Worm (Caenorhabditis elegans) whole organism, midembryonic: ENCODE results near the gene F11C7.6.

Experiments
- T22C8.4 ChIP-seq: fragments of 200-800 bp; sonication (Bioruptor generic); IDR thresholded peaks from 2 replicates; pipeline ENCODE4 v1.3.6; 2022; ENCODE audit warnings: missing genetic modification characterization, missing compliant biosample characterization
- cog-1 ChIP-seq: sonication (generic microtip); optimal IDR thresholded peaks from 2 replicates; lab custom pipeline; 2016; ENCODE audit warnings: missing genetic modification characterization, missing compliant biosample characterization
- flt-1 ChIP-seq: fragments of 200-800 bp; sonication (Bioruptor generic); IDR thresholded peaks from 2 replicates; pipeline ENCODE4 v1.3.6; 2022; ENCODE audit warnings: missing genetic modification characterization, missing compliant biosample characterization
- klf-2 ChIP-seq: fragments of 200-800 bp; sonication (Bioruptor generic); conservative IDR thresholded peaks from 2 replicates; pipeline ENCODE4 v1.3.6; 2022; ENCODE audit warnings: missing genetic modification reagents, missing genetic modification characterization, missing compliant biosample characterization
- med-1 ChIP-seq: sonication (generic microtip); optimal IDR thresholded peaks from 2 replicates; lab custom pipeline; 2017; ENCODE audit warnings: missing genetic modification characterization, mild to moderate bottlenecking, missing compliant biosample characterization, antibody characterized with exemption, missing genetic modification reagents; ENCODE audit not compliant: insufficient read depth
- ref-1 ChIP-seq: fragments of 200-800 bp; sonication (Bioruptor generic); conservative IDR thresholded peaks from 2 replicates; pipeline ENCODE4 v1.3.6; 2022; ENCODE audit warnings: missing genetic modification reagents, missing genetic modification characterization, missing compliant biosample characterization
- tab-1 ChIP-seq: fragments of 200-800 bp; sonication (Bioruptor generic); IDR thresholded peaks from 2 replicates; pipeline ENCODE4 v1.3.6; 2022; ENCODE audit warnings: missing genetic modification characterization, missing compliant biosample characterization
- ztf-23 ChIP-seq: fragments of 200-800 bp; sonication (Bioruptor generic); IDR thresholded peaks from 2 replicates; pipeline ENCODE4 v1.3.6; 2022; ENCODE audit warnings: missing genetic modification reagents, missing genetic modification characterization, missing compliant biosample characterization
- ztf-29 ChIP-seq: fragments of 200-800 bp; sonication (Bioruptor generic); IDR thresholded peaks from 2 replicates; pipeline ENCODE4 v1.3.6; 2022; ENCODE audit warnings: missing genetic modification reagents, missing genetic modification characterization, missing compliant biosample characterization

Gene F11C7.6

ce11 chrX:17374534-17374933, 26.8 kb upstream of the F11C7.6 start, which contains the start of gene F10D7.3:
Gene F10D7.3 (minus strand): TSS chrX:17374634.
- TF ChIP-seq klf-2 = no peak
- TF ChIP-seq tab-1 (GFP tag; lab: Robert Waterston, UW) = no peak
- no peak for TF ChIP-seq ztf-29 (GFP tag; lab: Robert Waterston, UW)
- no peak for TF ChIP-seq med-1 (GFP tag; lab: Kevin White, UChicago)

- TF ChIP-seq ztf-23 (GFP tag; lab: Robert Waterston, UW) = no peak
- TF ChIP-seq klf-2 = no peak
- no peak for TF ChIP-seq ref-1 (GFP tag; lab: Robert Waterston, UW)
- TF ChIP-seq T22C8.4 (GFP tag; lab: Robert Waterston, UW) = no peak
- TF ChIP-seq flt-1 (GFP tag; lab: Robert Waterston, UW) = no peak
- TF ChIP-seq med-1 (GFP tag; lab: Kevin White, UChicago) = no peak
- no peak for TF ChIP-seq tab-1 (GFP tag; lab: Robert Waterston, UW)
- TF ChIP-seq ztf-29 (GFP tag; lab: Robert Waterston, UW) = no peak
- TF ChIP-seq cog-1 = no peak
Observed at ce11 chrX:17375877-17376276, 25.5 kb upstream of the F11C7.6 start.

- TF ChIP-seq med-1 (GFP tag; lab: Kevin White, UChicago) (no peak), klf-2 (no peak), T22C8.4 (GFP tag; lab: Robert Waterston, UW) (no peak), flt-1 (GFP tag; lab: Robert Waterston, UW) (no peak), ref-1 (GFP tag; lab: Robert Waterston, UW) (no peak), cog-1 (no peak), ztf-23 (GFP tag; lab: Robert Waterston, UW) (no peak), ztf-29 (GFP tag; lab: Robert Waterston, UW) (no peak), tab-1 (GFP tag; lab: Robert Waterston, UW) (no peak)
Observed at ce11 chrX:17378996-17379395, 22.4 kb upstream of the F11C7.6 start.

- TF ChIP-seq ztf-29 (GFP tag; lab: Robert Waterston, UW) (no peak), flt-1 (GFP tag; lab: Robert Waterston, UW) (no peak)
Observed at ce11 chrX:17379675-17380074, 21.7 kb upstream of the F11C7.6 start, which contains the start of gene F10D7.10. Gene F10D7.10 (minus strand): TSS chrX:17379775.

- no peak for TF ChIP-seq klf-2
- TF ChIP-seq ztf-23 (GFP tag; lab: Robert Waterston, UW) = no peak
- TF ChIP-seq cog-1 = no peak
- no peak for TF ChIP-seq T22C8.4 (GFP tag; lab: Robert Waterston, UW)
Observed at ce11 chrX:17381975-17382374, 19.4 kb upstream of the F11C7.6 start, which contains the start of gene F10D7.4. Gene F10D7.4 (minus strand): TSS chrX:17382075.

ce11 chrX:17384343-17384742, 17.0 kb upstream of the F11C7.6 start:
- TF ChIP-seq med-1 (GFP tag; lab: Kevin White, UChicago) (no peak), flt-1 (GFP tag; lab: Robert Waterston, UW) (no peak), T22C8.4 (GFP tag; lab: Robert Waterston, UW) (no peak), ref-1 (GFP tag; lab: Robert Waterston, UW) (no peak), cog-1 (no peak), ztf-23 (GFP tag; lab: Robert Waterston, UW) (no peak), tab-1 (GFP tag; lab: Robert Waterston, UW) (no peak), klf-2 (no peak), ztf-29 (GFP tag; lab: Robert Waterston, UW) (no peak)

- TF ChIP-seq cog-1 = no peak
Observed at ce11 chrX:17385102-17385501, 16.3 kb upstream of the F11C7.6 start.

ce11 chrX:17386130-17386529, 15.2 kb upstream of the F11C7.6 start:
- TF ChIP-seq tab-1 (GFP tag; lab: Robert Waterston, UW) = no peak
- TF ChIP-seq klf-2 = no peak

- TF ChIP-seq klf-2 = no peak
- no peak for TF ChIP-seq cog-1
- TF ChIP-seq T22C8.4 (GFP tag; lab: Robert Waterston, UW) = no peak
- TF ChIP-seq ref-1 (GFP tag; lab: Robert Waterston, UW) = no peak
- no peak for TF ChIP-seq tab-1 (GFP tag; lab: Robert Waterston, UW)
- TF ChIP-seq ztf-29 (GFP tag; lab: Robert Waterston, UW) = no peak
- TF ChIP-seq flt-1 (GFP tag; lab: Robert Waterston, UW) = no peak
- no peak for TF ChIP-seq ztf-23 (GFP tag; lab: Robert Waterston, UW)
Observed at ce11 chrX:17390531-17390930, 10.8 kb upstream of the F11C7.6 start.

- TF ChIP-seq ztf-23 (GFP tag; lab: Robert Waterston, UW) = no peak
- no peak for TF ChIP-seq flt-1 (GFP tag; lab: Robert Waterston, UW)
- no peak for TF ChIP-seq tab-1 (GFP tag; lab: Robert Waterston, UW)
- no peak for TF ChIP-seq klf-2
- TF ChIP-seq ref-1 (GFP tag; lab: Robert Waterston, UW) = no peak
- no peak for TF ChIP-seq T22C8.4 (GFP tag; lab: Robert Waterston, UW)
- no peak for TF ChIP-seq med-1 (GFP tag; lab: Kevin White, UChicago)
Observed at ce11 chrX:17391515-17391914, 9.8 kb upstream of the F11C7.6 start, which contains the start of gene F10D7.5. Gene F10D7.5 (minus strand): TSS chrX:17391615.

- peak; percentile 39 for TF ChIP-seq cog-1
- no peak for TF ChIP-seq med-1 (GFP tag; lab: Kevin White, UChicago)
- no peak for TF ChIP-seq T22C8.4 (GFP tag; lab: Robert Waterston, UW)
- TF ChIP-seq ztf-23 (GFP tag; lab: Robert Waterston, UW) = no peak
- no peak for TF ChIP-seq flt-1 (GFP tag; lab: Robert Waterston, UW)
- no peak for TF ChIP-seq tab-1 (GFP tag; lab: Robert Waterston, UW)
Observed at ce11 chrX:17392182-17392581, 9.2 kb upstream of the F11C7.6 start.
